Fruit fly (Drosophila melanogaster) whole organism, embryonic: ENCODE measurements around the gene NdufA3.

Experiments
- Atf-2 ChIP-seq: fragments of 200-800 bp; sonication (Bioruptor generic); optimal IDR thresholded peaks from 2 replicates; lab custom pipeline; 2016; ENCODE audit warnings: missing biosample characterization, missing genetic modification characterization
- B-H1 ChIP-seq: fragments of 200-800 bp; sonication (Bioruptor generic); IDR thresholded peaks from 3 replicates; pipeline ENCODE4 v1.3.6; 2022; ENCODE audit warnings: missing biosample characterization, missing genetic modification characterization
- CG10565 ChIP-seq: fragments of 200-800 bp; sonication (Bioruptor generic); optimal IDR thresholded peaks from 3 replicates; lab custom pipeline; 2016; ENCODE audit warnings: missing biosample characterization, mild to moderate bottlenecking, missing genetic modification characterization
- CG11085 ChIP-seq: fragments of 200-800 bp; sonication (Bioruptor generic); IDR thresholded peaks from 2 replicates; pipeline ENCODE4 v1.3.6; 2022; ENCODE audit warnings: missing biosample characterization, missing genetic modification characterization
- CG11398 ChIP-seq: fragments of 200-800 bp; sonication (Bioruptor generic); optimal IDR thresholded peaks from 2 replicates; lab custom pipeline; 2016; ENCODE audit warnings: missing biosample characterization, missing genetic modification characterization
- CG11456 ChIP-seq: fragments of 200-800 bp; sonication (Bioruptor generic); IDR thresholded peaks from 3 replicates; pipeline ENCODE4 v1.3.6; 2022; ENCODE audit warnings: missing biosample characterization, missing genetic modification characterization
- CG11504 ChIP-seq: fragments of 200-800 bp; sonication (Bioruptor generic); optimal IDR thresholded peaks from 3 replicates; lab custom pipeline; 2019; ENCODE audit warnings: missing biosample characterization, mild to moderate bottlenecking, missing genetic modification characterization, moderate library complexity
- CG11560 ChIP-seq: fragments of 200-800 bp; sonication (Bioruptor generic); IDR thresholded peaks from 3 replicates; pipeline ENCODE4 v1.3.6; 2022; ENCODE audit warnings: missing biosample characterization, missing genetic modification characterization
- CG13775 ChIP-seq: fragments of 200-800 bp; sonication (Bioruptor generic); optimal IDR thresholded peaks from 3 replicates; lab custom pipeline; 2017; ENCODE audit warnings: missing biosample characterization, mild to moderate bottlenecking, missing genetic modification characterization
- CG14965 ChIP-seq: fragments of 200-800 bp; sonication (Bioruptor generic); optimal IDR thresholded peaks from 2 replicates; lab custom pipeline; 2016; ENCODE audit warnings: missing biosample characterization, missing genetic modification characterization, borderline replicate concordance
- CG18619 ChIP-seq: fragments of 200-800 bp; sonication (Bioruptor generic); optimal IDR thresholded peaks from 3 replicates; lab custom pipeline; 2017; ENCODE audit warnings: missing biosample characterization, mild to moderate bottlenecking, missing genetic modification characterization
- CG2129 ChIP-seq: fragments of 200-800 bp; sonication (Bioruptor generic); IDR thresholded peaks from 2 replicates; pipeline ENCODE4 v1.3.6; 2022; ENCODE audit warnings: missing biosample characterization, missing genetic modification characterization; ENCODE audit not compliant: partially characterized antibody
- CG2712 ChIP-seq: fragments of 200-800 bp; optimal IDR thresholded peaks from 3 replicates; lab custom pipeline; 2019; ENCODE audit warnings: missing biosample characterization, mild to moderate bottlenecking, missing genetic modification characterization, moderate library complexity
- CG2889 ChIP-seq: fragments of 200-800 bp; sonication (Bioruptor generic); IDR thresholded peaks from 3 replicates; pipeline ENCODE4 v1.3.6; 2022; ENCODE audit warnings: missing biosample characterization, missing genetic modification characterization
- CG30020 ChIP-seq: fragments of 200-800 bp; optimal IDR thresholded peaks from 2 replicates; lab custom pipeline; 2019; ENCODE audit warnings: missing biosample characterization, mild to moderate bottlenecking, missing genetic modification characterization, moderate library complexity
- CG3163 ChIP-seq: fragments of 200-800 bp; sonication (Bioruptor generic); optimal IDR thresholded peaks from 3 replicates; lab custom pipeline; 2016; ENCODE audit warnings: missing biosample characterization, missing genetic modification characterization
- CG32772 ChIP-seq: fragments of 200-800 bp; sonication (Bioruptor generic); IDR thresholded peaks from 2 replicates; pipeline ENCODE4 v1.3.6; 2022; ENCODE audit warnings: missing biosample characterization, missing genetic modification characterization
- CG3838 ChIP-seq: fragments of 200-800 bp; sonication (Bioruptor generic); optimal IDR thresholded peaks from 3 replicates; lab custom pipeline; 2016; ENCODE audit warnings: missing biosample characterization, missing genetic modification characterization
- CG4328 ChIP-seq: fragments of 200-800 bp; sonication (Bioruptor generic); optimal IDR thresholded peaks from 3 replicates; lab custom pipeline; 2017; ENCODE audit warnings: missing biosample characterization, missing genetic modification reagents, missing genetic modification characterization
- CG4617 ChIP-seq: fragments of 200-800 bp; sonication (Bioruptor generic); optimal IDR thresholded peaks from 3 replicates; lab custom pipeline; 2016; ENCODE audit warnings: missing biosample characterization, missing genetic modification characterization, borderline replicate concordance
- CG5953 ChIP-seq: fragments of 200-800 bp; sonication (Bioruptor generic); IDR thresholded peaks from 2 replicates; pipeline ENCODE4 v1.3.6; 2022; ENCODE audit warnings: missing biosample characterization, missing genetic modification characterization
- CG6765 ChIP-seq: fragments of 200-800 bp; sonication (Bioruptor generic); optimal IDR thresholded peaks from 3 replicates; lab custom pipeline; 2017; ENCODE audit warnings: missing biosample characterization, mild to moderate bottlenecking, missing genetic modification characterization
- CG6813 ChIP-seq: fragments of 200-800 bp; sonication (Bioruptor generic); optimal IDR thresholded peaks from 2 replicates; lab custom pipeline; 2017; ENCODE audit warnings: missing biosample characterization, missing genetic modification characterization, mild to moderate bottlenecking, moderate library complexity, missing genetic modification reagents
- CG7786 ChIP-seq: fragments of 200-800 bp; sonication (Bioruptor generic); optimal IDR thresholded peaks from 2 replicates; lab custom pipeline; 2016; ENCODE audit warnings: missing biosample characterization, missing genetic modification characterization
- CG8924 ChIP-seq: fragments of 200-800 bp; optimal IDR thresholded peaks from 3 replicates; lab custom pipeline; 2019; ENCODE audit warnings: missing biosample characterization, mild to moderate bottlenecking, missing genetic modification characterization, moderate library complexity
- CG9932 ChIP-seq: fragments of 200-800 bp; sonication (Bioruptor generic); IDR thresholded peaks from 2 replicates; pipeline ENCODE4 v1.3.6; 2022; ENCODE audit warnings: missing biosample characterization, missing genetic modification characterization
- D19A ChIP-seq: fragments of 200-800 bp; optimal IDR thresholded peaks from 3 replicates; lab custom pipeline; 2019; ENCODE audit warnings: missing biosample characterization, mild to moderate bottlenecking, missing genetic modification characterization, moderate library complexity
- H2.0 ChIP-seq: fragments of 200-800 bp; sonication (Bioruptor generic); IDR thresholded peaks from 2 replicates; pipeline ENCODE4 v1.3.6; 2022; ENCODE audit warnings: missing biosample characterization, missing genetic modification characterization
- Hr51 ChIP-seq, 2 experiments: fragments of 200-800 bp; sonication (Bioruptor generic); optimal IDR thresholded peaks; 2 replicates in 1 of 2; 3 replicates in 1 of 2; lab custom pipeline; 2016 to 2018; ENCODE audit warnings: missing biosample characterization in 2 of 2, missing genetic modification characterization in 2 of 2, mild to moderate bottlenecking in 1 of 2, moderate library complexity in 1 of 2
- Hr78 ChIP-seq, 2 experiments: fragments of 200-800 bp in 1 of 2; fragments of >200 bp in 1 of 2; sonication (Bioruptor generic) in 1 of 2; optimal IDR thresholded peaks; 2 replicates each; lab custom pipeline; 2017 to 2019; ENCODE audit warnings: missing biosample characterization in 2 of 2, missing genetic modification characterization in 2 of 2, mild to moderate bottlenecking in 1 of 2, moderate library complexity in 1 of 2
- MBD-R2 ChIP-seq: fragments of 200-800 bp; sonication (Bioruptor generic); IDR thresholded peaks from 2 replicates; pipeline ENCODE4 v1.3.6; 2022; ENCODE audit warnings: missing biosample characterization, missing genetic modification characterization
- Nf-YA ChIP-seq: fragments of 200-800 bp; sonication (Bioruptor generic); IDR thresholded peaks from 2 replicates; pipeline ENCODE4 v1.3.6; 2022; ENCODE audit warnings: missing biosample characterization, missing genetic modification characterization
- Ptx1 ChIP-seq: fragments of 200-800 bp; sonication (Bioruptor generic); IDR thresholded peaks from 2 replicates; pipeline ENCODE4 v1.3.6; 2022; ENCODE audit warnings: missing biosample characterization, missing genetic modification characterization
- Ravus ChIP-seq: fragments of 200-800 bp; sonication (Bioruptor generic); IDR thresholded peaks from 2 replicates; pipeline ENCODE4 v1.3.6; 2022; ENCODE audit warnings: missing biosample characterization, missing genetic modification characterization
- Xrp1 ChIP-seq: fragments of 200-800 bp; sonication (Bioruptor generic); IDR thresholded peaks from 2 replicates; pipeline ENCODE4 v1.3.6; 2022; ENCODE audit warnings: missing biosample characterization, missing genetic modification characterization
- aop ChIP-seq: fragments of 200-800 bp; sonication (Bioruptor generic); IDR thresholded peaks from 2 replicates; pipeline ENCODE4 v1.3.6; 2022; ENCODE audit warnings: missing biosample characterization, missing genetic modification characterization
- bsh ChIP-seq, 2 experiments: fragments of 200-800 bp; sonication (Bioruptor generic); optimal IDR thresholded peaks; 2 replicates each; lab custom pipeline; 2017 to 2018; ENCODE audit warnings: mild to moderate bottlenecking in 2 of 2, missing biosample characterization in 2 of 2, missing genetic modification characterization in 2 of 2, moderate library complexity in 1 of 2
- cad ChIP-seq: fragments of >200 bp; optimal IDR thresholded peaks from 2 replicates; lab custom pipeline; 2017; ENCODE audit warnings: missing biosample characterization, missing genetic modification characterization
- crol ChIP-seq: fragments of 200-800 bp; sonication (Bioruptor generic); IDR thresholded peaks from 2 replicates; pipeline ENCODE4 v1.3.6; 2022; ENCODE audit warnings: missing biosample characterization, missing genetic modification characterization
- danr ChIP-seq: fragments of 200-800 bp; sonication (Bioruptor generic); IDR thresholded peaks from 2 replicates; pipeline ENCODE4 v1.3.6; 2022; ENCODE audit warnings: missing biosample characterization, missing genetic modification characterization
- hth ChIP-seq: fragments of >200 bp; optimal IDR thresholded peaks from 2 replicates; lab custom pipeline; 2017; ENCODE audit warnings: inconsistent platforms
- ind ChIP-seq: fragments of 200-800 bp; sonication (Bioruptor generic); optimal IDR thresholded peaks from 3 replicates; lab custom pipeline; 2016; ENCODE audit warnings: missing biosample characterization, missing genetic modification characterization
- jumu ChIP-seq: fragments of 200-800 bp; sonication (Bioruptor generic); optimal IDR thresholded peaks from 3 replicates; lab custom pipeline; 2016; ENCODE audit warnings: missing biosample characterization, missing genetic modification characterization
- klu ChIP-seq: fragments of 200-800 bp; sonication (Bioruptor generic); IDR thresholded peaks from 2 replicates; pipeline ENCODE4 v1.3.6; 2022; ENCODE audit warnings: missing biosample characterization, missing genetic modification characterization
- org-1 ChIP-seq: fragments of 200-800 bp; sonication (Bioruptor generic); optimal IDR thresholded peaks from 2 replicates; lab custom pipeline; 2017; ENCODE audit warnings: missing biosample characterization, missing genetic modification characterization
- repo ChIP-seq: fragments of 200-800 bp; sonication (Bioruptor generic); optimal IDR thresholded peaks from 2 replicates; lab custom pipeline; 2016; ENCODE audit warnings: missing biosample characterization, missing genetic modification characterization
- sens-2 ChIP-seq: fragments of 200-800 bp; sonication (Bioruptor generic); IDR thresholded peaks from 2 replicates; pipeline ENCODE4 v1.3.6; 2022; ENCODE audit warnings: missing biosample characterization, missing genetic modification characterization
- shn ChIP-seq: fragments of 200-800 bp; sonication (Bioruptor generic); optimal IDR thresholded peaks from 3 replicates; lab custom pipeline; 2016; ENCODE audit warnings: missing biosample characterization, missing genetic modification characterization
- slou ChIP-seq: fragments of 200-800 bp; sonication (Bioruptor generic); optimal IDR thresholded peaks from 3 replicates; lab custom pipeline; 2016; ENCODE audit warnings: missing biosample characterization, missing genetic modification characterization
- twi ChIP-seq: fragments of 200-800 bp; optimal IDR thresholded peaks from 2 replicates; lab custom pipeline; 2019; ENCODE audit warnings: missing biosample characterization, mild to moderate bottlenecking, missing genetic modification characterization, moderate library complexity
- vfl ChIP-seq: fragments of 200-800 bp; sonication (Bioruptor generic); optimal IDR thresholded peaks from 2 replicates; lab custom pipeline; 2016; ENCODE audit warnings: missing biosample characterization, missing genetic modification characterization

NdufA3 gene

dm6 chrX:9195311-9195710, 35.5 kb upstream of the NdufA3 start:
- TF ChIP-seq jumu (GFP tag; lab: Kevin White, UChicago) (no peak), slou (GFP tag; lab: Kevin White, UChicago) (no peak), CG11398 (no peak), MBD-R2 (GFP tag; lab: Robert Waterston, UW) (no peak), D19A (no peak), danr (GFP tag; lab: Robert Waterston, UW) (no peak), Hr78 (GFP tag; optimal IDR thresholded peaks at IDR 0.05; lab: Kevin White, UChicago) (no peak), sens-2 (GFP tag; lab: Robert Waterston, UW) (no peak)
- TF ChIP-seq, all 482 proteins: peak for 0

- TF ChIP-seq ind (GFP tag; lab: Kevin White, UChicago) (peak; percentile 51), aop (GFP tag; lab: Robert Waterston, UW) (no peak), CG18619 (GFP tag; lab: Kevin White, UChicago) (peak; percentile 33), CG14965 (GFP tag; lab: Kevin White, UChicago) (no peak), Hr51 (GFP tag; optimal IDR thresholded peaks at IDR 0.05; lab: Kevin White, UChicago) (peak in 1 of 2 experiments; percentile 48), repo (GFP tag; lab: Kevin White, UChicago) (no peak), CG11085 (GFP tag; lab: Robert Waterston, UW) (no peak), cad (no peak), klu (GFP tag; lab: Robert Waterston, UW) (no peak), CG10565 (GFP tag; lab: Kevin White, UChicago) (no peak), CG8924 (tag; lab: Kevin White, UChicago) (peak; percentile 18), Ptx1 (no peak; the same call in none of the 2 replicates), CG11504 (tag; lab: Kevin White, UChicago) (peak; percentile 60), CG6813 (GFP tag; lab: Kevin White, UChicago) (no peak), bsh (GFP tag; optimal IDR thresholded peaks at IDR 0.05; lab: Kevin White, UChicago) (peak in 1 of 2 experiments; percentile 46), CG30020 (tag; lab: Kevin White, UChicago) (no peak), CG11456 (GFP tag; lab: Robert Waterston, UW) (no peak), CG9932 (GFP tag; lab: Robert Waterston, UW) (no peak; the same call in none of the 2 replicates), Ravus (GFP tag; lab: Robert Waterston, UW) (no peak), Atf-2 (peak; percentile 1), CG7786 (GFP tag; lab: Kevin White, UChicago) (no peak), vfl (no peak), CG3163 (GFP tag; lab: Kevin White, UChicago) (no peak), hth (lab: Kevin White, UChicago) (no peak), CG2129 (GFP tag; lab: Robert Waterston, UW) (no peak), CG11560 (tag; lab: Robert Waterston, UW) (no peak), CG2712 (tag; lab: Kevin White, UChicago) (peak; percentile 42), CG3838 (GFP tag; lab: Kevin White, UChicago) (no peak), CG2889 (GFP tag; lab: Robert Waterston, UW) (no peak), CG13775 (GFP tag; lab: Kevin White, UChicago) (no peak), CG4328 (GFP tag; lab: Kevin White, UChicago) (no peak), shn (GFP tag; lab: Kevin White, UChicago) (peak; percentile 38), CG32772 (no peak), CG5953 (GFP tag; lab: Robert Waterston, UW) (no peak), twi (tag; lab: Kevin White, UChicago) (no peak), B-H1 (0 out of 3 replicates have a peak, but pooled peaks have one; percentile 20), CG4617 (GFP tag; lab: Kevin White, UChicago) (peak; percentile 23), Xrp1 (GFP tag; lab: Robert Waterston, UW) (peak; percentile 41; the same call in 1 of the 2 replicates), crol (GFP tag; lab: Robert Waterston, UW) (no peak), Nf-YA (GFP tag; lab: Robert Waterston, UW) (no peak), CG6765 (GFP tag; lab: Kevin White, UChicago) (no peak), H2.0 (GFP tag; lab: Robert Waterston, UW) (no peak; the same call in 1 of the 2 replicates), org-1 (GFP tag; lab: Kevin White, UChicago) (no peak)
Measured at dm6 chrX:9193604-9194003, 33.8 kb upstream of the NdufA3 start, which contains the start of gene CG12106. CG12106 (plus strand) TSS chrX:9193898.
